Worm (Caenorhabditis elegans) whole organism, L1 larva: ENCODE results near the gene C43D7.7.

Experiments used
- C04F5.9 ChIP-seq: sonication (generic microtip); optimal IDR thresholded peaks from 2 replicates; lab custom pipeline; 2016; ENCODE audit warnings: missing genetic modification characterization, missing compliant biosample characterization
- C16A3.4 ChIP-seq: fragments of 150-350 bp; optimal IDR thresholded peaks from 2 replicates; lab custom pipeline; 2014; ENCODE audit warnings: missing biosample characterization, missing genetic modification characterization
- C34B4.2 ChIP-seq: sonication (generic microtip); optimal IDR thresholded peaks from 2 replicates; lab custom pipeline; 2017; ENCODE audit warnings: mild to moderate bottlenecking, missing genetic modification characterization, missing compliant biosample characterization
- Y116A8C.19 ChIP-seq: sonication (generic microtip); optimal IDR thresholded peaks from 2 replicates; lab custom pipeline; 2016; ENCODE audit warnings: missing compliant biosample characterization, missing genetic modification characterization, borderline replicate concordance
- aly-2 ChIP-seq: fragments of 150-350 bp; optimal IDR thresholded peaks from 2 replicates; lab custom pipeline; 2014; ENCODE audit warnings: missing biosample characterization, missing genetic modification characterization
- ama-1 ChIP-seq: fragments of 150-350 bp; optimal IDR thresholded peaks from 2 replicates; lab custom pipeline; 2014
- blmp-1 ChIP-seq: fragments of 150-350 bp; optimal IDR thresholded peaks from 2 replicates; lab custom pipeline; 2014; ENCODE audit warnings: missing biosample characterization, missing genetic modification characterization
- ceh-63 ChIP-seq: fragments of 200-800 bp; sonication (Bioruptor generic); optimal IDR thresholded peaks from 2 replicates; lab custom pipeline; 2018; ENCODE audit warnings: mild to moderate bottlenecking, missing genetic modification characterization, missing compliant biosample characterization
- ceh-82 ChIP-seq, 3 experiments: fragments of 150-350 bp in 1 of 3; sonication (generic microtip) in 2 of 3; optimal IDR thresholded peaks; 2 replicates each; lab custom pipeline; 2014 to 2017; ENCODE audit warnings: missing biosample characterization in 3 of 3, missing genetic modification characterization in 3 of 3
- efl-1 ChIP-seq, 4 experiments: fragments of 150-350 bp; optimal IDR thresholded peaks in 3 of 4; peaks in 1 of 4; 1 replicate in 1 of 4; 2 replicates in 3 of 4; lab custom pipeline; 2014; ENCODE audit warnings: missing biosample characterization in 2 of 4, missing genetic modification characterization in 2 of 4, missing genetic modification reagents in 2 of 4
- efl-3 ChIP-seq: fragments of 200-800 bp; sonication (Bioruptor generic); optimal IDR thresholded peaks from 2 replicates; lab custom pipeline; 2018; ENCODE audit warnings: mild to moderate bottlenecking, missing genetic modification characterization, missing compliant biosample characterization
- egl-13 ChIP-seq: sonication (generic microtip); optimal IDR thresholded peaks from 2 replicates; lab custom pipeline; 2016; ENCODE audit warnings: missing genotype, missing genetic modification reagents, missing genetic modification characterization, missing compliant biosample characterization
- elt-3 ChIP-seq, 6 experiments: fragments of 150-350 bp in 1 of 6; sonication (generic microtip); optimal IDR thresholded peaks; 2 replicates each; lab custom pipeline; 2017 to 2018; ENCODE audit warnings: missing biosample characterization in 6 of 6, missing genetic modification characterization in 6 of 6, inconsistent platforms in 1 of 6
- fkh-10 ChIP-seq: sonication (generic microtip); optimal IDR thresholded peaks from 2 replicates; lab custom pipeline; 2017; ENCODE audit warnings: missing biosample characterization, missing genetic modification reagents, missing genetic modification characterization
- fkh-8 ChIP-seq: sonication (generic microtip); optimal IDR thresholded peaks from 2 replicates; lab custom pipeline; 2016; ENCODE audit warnings: mild to moderate bottlenecking, missing genetic modification characterization, missing compliant biosample characterization
- hlh-4 ChIP-seq: sonication (generic microtip); optimal IDR thresholded peaks from 2 replicates; lab custom pipeline; 2016; ENCODE audit warnings: mild to moderate bottlenecking, missing genetic modification characterization, missing compliant biosample characterization
- hpl-2 ChIP-seq: fragments of 150-350 bp; optimal IDR thresholded peaks from 2 replicates; lab custom pipeline; 2014; ENCODE audit warnings: missing biosample characterization, missing genetic modification reagents, missing genetic modification characterization
- irx-1 ChIP-seq: sonication (generic microtip); optimal IDR thresholded peaks from 2 replicates; lab custom pipeline; 2016; ENCODE audit warnings: missing genetic modification characterization, missing compliant biosample characterization
- isw-1 ChIP-seq: fragments of 200-800 bp; sonication (Bioruptor generic); IDR thresholded peaks from 2 replicates; pipeline ENCODE4 v1.3.6; 2022; ENCODE audit warnings: missing genetic modification characterization, missing compliant biosample characterization
- jun-1 ChIP-seq: fragments of 150-350 bp; optimal IDR thresholded peaks from 2 replicates; lab custom pipeline; 2014; ENCODE audit warnings: missing biosample characterization, missing genetic modification reagents, missing genetic modification characterization
- lin-13 ChIP-seq: fragments of 150-350 bp; optimal IDR thresholded peaks from 2 replicates; lab custom pipeline; 2014; ENCODE audit warnings: missing biosample characterization, missing genetic modification reagents, missing genetic modification characterization
- lin-14 ChIP-seq: fragments of 200-800 bp; sonication (Bioruptor generic); optimal IDR thresholded peaks from 2 replicates; lab custom pipeline; 2018; ENCODE audit warnings: mild to moderate bottlenecking, missing genetic modification characterization, moderate library complexity, missing compliant biosample characterization
- lin-15B ChIP-seq: fragments of 150-350 bp; sonication (generic microtip); optimal IDR thresholded peaks from 3 replicates; lab custom pipeline; 2014; ENCODE audit warnings: missing biosample characterization, missing genetic modification characterization
- lin-35 ChIP-seq, 2 experiments: fragments of 150-350 bp; optimal IDR thresholded peaks; 2 replicates each; lab custom pipeline; 2014; ENCODE audit warnings: missing biosample characterization in 2 of 2, missing genetic modification characterization in 2 of 2, missing genetic modification reagents in 2 of 2
- lir-3 ChIP-seq: sonication (generic microtip); optimal IDR thresholded peaks from 2 replicates; lab custom pipeline; 2016; ENCODE audit warnings: mild to moderate bottlenecking, missing genetic modification characterization, moderate library complexity, missing compliant biosample characterization; ENCODE audit not compliant: poor library complexity
- mab-9 ChIP-seq: fragments of 200-800 bp; sonication (Bioruptor generic); IDR thresholded peaks from 2 replicates; pipeline ENCODE4 v1.3.6; 2022; ENCODE audit warnings: missing genetic modification reagents, missing genetic modification characterization, missing compliant biosample characterization
- mdl-1 ChIP-seq, 2 experiments: fragments of 150-350 bp; optimal IDR thresholded peaks; 2 replicates each; lab custom pipeline; 2014 to 2017; ENCODE audit warnings: missing biosample characterization in 2 of 2, missing genetic modification characterization in 2 of 2, inconsistent platforms in 1 of 2
- nhr-12 ChIP-seq: sonication (generic microtip); optimal IDR thresholded peaks from 2 replicates; lab custom pipeline; 2017; ENCODE audit warnings: missing biosample characterization, missing genetic modification characterization
- nhr-237 ChIP-seq: fragments of 150-350 bp; optimal IDR thresholded peaks from 2 replicates; lab custom pipeline; 2014; ENCODE audit warnings: missing biosample characterization, missing genetic modification characterization
- nhr-47 ChIP-seq: sonication (generic microtip); optimal IDR thresholded peaks from 2 replicates; lab custom pipeline; 2016; ENCODE audit warnings: mild to moderate bottlenecking, missing genetic modification characterization, moderate library complexity, missing compliant biosample characterization
- nhr-84 ChIP-seq: sonication (generic microtip); optimal IDR thresholded peaks from 2 replicates; lab custom pipeline; 2017; ENCODE audit warnings: missing biosample characterization, missing genetic modification characterization
- nhr-85 ChIP-seq: sonication (generic microtip); peaks from one replicate; lab custom pipeline; 2016; ENCODE audit warnings: missing genetic modification characterization, inconsistent platforms, missing compliant biosample characterization
- nhr-90 ChIP-seq: sonication (generic microtip); optimal IDR thresholded peaks from 2 replicates; lab custom pipeline; 2016; ENCODE audit warnings: mild to moderate bottlenecking, missing genetic modification characterization, missing compliant biosample characterization; ENCODE audit not compliant: poor library complexity
- pqm-1 ChIP-seq: sonication (generic microtip); optimal IDR thresholded peaks from 3 replicates; lab custom pipeline; 2017; ENCODE audit warnings: missing biosample characterization, missing genetic modification characterization
- rnt-1 ChIP-seq: sonication (generic microtip); optimal IDR thresholded peaks from 2 replicates; lab custom pipeline; 2016; ENCODE audit warnings: mild to moderate bottlenecking, missing genetic modification characterization, moderate library complexity, missing compliant biosample characterization
- snu-23 ChIP-seq: sonication (generic microtip); optimal IDR thresholded peaks from 2 replicates; lab custom pipeline; 2016; ENCODE audit warnings: missing genetic modification characterization, missing compliant biosample characterization
- sox-4 ChIP-seq: sonication (generic microtip); optimal IDR thresholded peaks from 2 replicates; lab custom pipeline; 2016; ENCODE audit warnings: missing genetic modification characterization, missing compliant biosample characterization
- sptf-1 ChIP-seq: fragments of 150-350 bp; optimal IDR thresholded peaks from 2 replicates; lab custom pipeline; 2014; ENCODE audit warnings: missing biosample characterization, missing genetic modification characterization
- swsn-7 ChIP-seq: sonication (generic microtip); optimal IDR thresholded peaks from 2 replicates; lab custom pipeline; 2016; ENCODE audit warnings: missing genetic modification characterization, missing compliant biosample characterization
- tlp-1 ChIP-seq: fragments of 150-350 bp; optimal IDR thresholded peaks from 2 replicates; lab custom pipeline; 2014; ENCODE audit warnings: missing biosample characterization, missing genetic modification characterization

The C43D7.7 gene

ce11 chrV:19299262-19299661, 20.0 kb downstream of the C43D7.7 start, which contains the start of gene F55C9.14:
F55C9.14 (plus strand) TSS chrV:19299562.
- TF ChIP-seq fkh-10: no peak
- no peak for TF ChIP-seq fkh-8 (tag; lab: Kevin White, UChicago)
- no peak for TF ChIP-seq nhr-12 (tag; lab: Kevin White, UChicago)
- no peak for TF ChIP-seq lin-15B (tag; lab: Kevin White, UChicago)
- TF ChIP-seq lir-3 (tag; lab: Kevin White, UChicago): no peak
- TF ChIP-seq C04F5.9: no peak
- TF ChIP-seq isw-1 (GFP tag; lab: Robert Waterston, UW): no peak
- TF ChIP-seq lin-13: no peak
- no peak for TF ChIP-seq ama-1 (lab: Kevin White, UChicago)
- TF ChIP-seq C16A3.4: no peak
- TF ChIP-seq pqm-1 (tag; lab: Kevin White, UChicago): no peak
- no peak for TF ChIP-seq efl-1 (optimal IDR thresholded peaks at IDR 0.05; lab: Kevin White, UChicago)
- TF ChIP-seq efl-1 (GFP tag; optimal IDR thresholded peaks at IDR 0.05 in 1 of 2; lab: Kevin White, UChicago): no peak
- TF ChIP-seq nhr-237 (tag; lab: Kevin White, UChicago): no peak

ce11 chrV:19297510-19297909, 21.8 kb downstream of the C43D7.7 start, which contains the start of gene fbxb-60:
fbxb-60 (plus strand) TSS chrV:19297810.
- TF ChIP-seq nhr-90 (no peak), nhr-237 (tag; lab: Kevin White, UChicago) (no peak)

- no peak for TF ChIP-seq blmp-1 (tag; lab: Kevin White, UChicago)
- TF ChIP-seq C04F5.9: no peak
- TF ChIP-seq sox-4 (tag; lab: Kevin White, UChicago): no peak
- no peak for TF ChIP-seq swsn-7
- TF ChIP-seq, all 84 proteins: peak for 0
Measured at ce11 chrV:19296723-19297122, 22.6 kb downstream of the C43D7.7 start, which contains the start of gene F55C9.6. F55C9.6 (minus strand) TSS chrV:19296823.

- no peak for TF ChIP-seq snu-23 (GFP tag; lab: Kevin White, UChicago)
- no peak for TF ChIP-seq jun-1 (tag; lab: Kevin White, UChicago)
- TF ChIP-seq hpl-2 (GFP tag; lab: Kevin White, UChicago): no peak
- no peak for TF ChIP-seq mab-9 (GFP tag; lab: Robert Waterston, UW)
- TF ChIP-seq hlh-4 (tag; lab: Kevin White, UChicago): no peak
- TF ChIP-seq efl-3 (GFP tag; lab: Kevin White, UChicago): no peak
- no peak for TF ChIP-seq rnt-1 (tag; lab: Kevin White, UChicago)
Measured at ce11 chrV:19293025-19293424, 26.3 kb downstream of the C43D7.7 start, which contains the start of gene F55C9.5. F55C9.5 (minus strand) TSS chrV:19293125.

- TF ChIP-seq nhr-84 (tag; lab: Kevin White, UChicago): no peak
- no peak for TF ChIP-seq irx-1
- no peak for TF ChIP-seq ceh-63 (GFP tag; lab: Kevin White, UChicago)
- TF ChIP-seq Y116A8C.19 (tag; lab: Kevin White, UChicago): no peak
Measured at ce11 chrV:19288073-19288805, 31.1 kb downstream of the C43D7.7 start, which contains the start of the genes F55C9.3 and fbxb-57. F55C9.3 (minus strand) TSS chrV:19288173. fbxb-57 (plus strand) TSS chrV:19288755.

ce11 chrV:19285921-19286320, 33.4 kb downstream of the C43D7.7 start:
- no peak for TF ChIP-seq C34B4.2 (tag; lab: Kevin White, UChicago)
- no peak for TF ChIP-seq isw-1 (GFP tag; lab: Robert Waterston, UW)
- no peak for TF ChIP-seq mdl-1 (tag; optimal IDR thresholded peaks at IDR 0.05; lab: Kevin White, UChicago)
- TF ChIP-seq efl-1 (optimal IDR thresholded peaks at IDR 0.05; lab: Kevin White, UChicago): no peak
- TF ChIP-seq efl-1 (GFP tag; optimal IDR thresholded peaks at IDR 0.05 in 1 of 2; lab: Kevin White, UChicago): no peak
- TF ChIP-seq lir-3 (tag; lab: Kevin White, UChicago): no peak
- no peak for TF ChIP-seq ceh-82 (tag; optimal IDR thresholded peaks at IDR 0.05; lab: Kevin White, UChicago)
- no peak for TF ChIP-seq aly-2
- no peak for TF ChIP-seq nhr-85 (tag; lab: Kevin White, UChicago)
- TF ChIP-seq tlp-1 (tag; lab: Kevin White, UChicago): no peak
- TF ChIP-seq nhr-47 (tag; lab: Kevin White, UChicago): no peak
- TF ChIP-seq sptf-1 (tag; lab: Kevin White, UChicago): no peak
- TF ChIP-seq elt-3 (tag; optimal IDR thresholded peaks at IDR 0.05; lab: Kevin White, UChicago): no peak
- no peak for TF ChIP-seq lin-35 (GFP tag; optimal IDR thresholded peaks at IDR 0.05; lab: Kevin White, UChicago)
- TF ChIP-seq mab-9 (GFP tag; lab: Robert Waterston, UW): no peak
- no peak for TF ChIP-seq egl-13
- TF ChIP-seq lin-14 (GFP tag; lab: Kevin White, UChicago): no peak
- TF ChIP-seq, all 84 proteins: peak for 0
